Fruit fly (Drosophila melanogaster) whole organism, adult: Measurements from ENCODE around the gene CG16723.

Source experiments
- CG11617 ChIP-seq: fragments of 200-800 bp; sonication (Bioruptor generic); optimal IDR thresholded peaks from 2 replicates; lab custom pipeline; 2017; ENCODE audit warnings: mild to moderate bottlenecking, missing biosample characterization, missing genetic modification reagents, missing genetic modification characterization
- CG14711 ChIP-seq: fragments of 200-800 bp; sonication (Bioruptor generic); optimal IDR thresholded peaks from 2 replicates; lab custom pipeline; 2018; ENCODE audit warnings: missing biosample characterization, mild to moderate bottlenecking, missing genetic modification characterization, moderate library complexity
- CG7045 ChIP-seq: fragments of 200-800 bp; sonication (Bioruptor generic); optimal IDR thresholded peaks from 2 replicates; lab custom pipeline; 2017; ENCODE audit warnings: missing biosample characterization, mild to moderate bottlenecking, missing genetic modification characterization
- cic ChIP-seq: fragments of 200-800 bp; sonication (Bioruptor generic); optimal IDR thresholded peaks from 2 replicates; lab custom pipeline; 2017; ENCODE audit warnings: missing biosample characterization, mild to moderate bottlenecking, missing genetic modification characterization, moderate library complexity
- kay ChIP-seq: fragments of 200-800 bp; sonication (Bioruptor generic); peaks from one replicate; lab custom pipeline; 2016; ENCODE audit warnings: missing biosample characterization, missing genetic modification characterization, borderline replicate concordance
- ovo ChIP-seq: fragments of 200-800 bp; sonication (Bioruptor generic); optimal IDR thresholded peaks from 2 replicates; lab custom pipeline; 2016; ENCODE audit warnings: missing biosample characterization, missing genetic modification characterization
- pad ChIP-seq: fragments of 200-800 bp; sonication (Bioruptor generic); optimal IDR thresholded peaks from 3 replicates; lab custom pipeline; 2017; ENCODE audit warnings: missing biosample characterization, missing genetic modification characterization, mild to moderate bottlenecking, moderate library complexity, missing genetic modification reagents
- tj ChIP-seq: fragments of 200-800 bp; sonication (Bioruptor generic); optimal IDR thresholded peaks from 3 replicates; lab custom pipeline; 2017; ENCODE audit warnings: missing biosample characterization, mild to moderate bottlenecking, missing genetic modification characterization, moderate library complexity
- toe ChIP-seq: fragments of 200-800 bp; sonication (Bioruptor generic); optimal IDR thresholded peaks from 2 replicates; lab custom pipeline; 2016; ENCODE audit warnings: missing biosample characterization, missing genetic modification characterization

- no peak for TF ChIP-seq cic
- no peak for TF ChIP-seq kay (GFP tag; lab: Kevin White, UChicago)
- no peak for TF ChIP-seq ovo (GFP tag; lab: Kevin White, UChicago)
- TF ChIP-seq CG14711: no peak
- no peak for TF ChIP-seq tj (GFP tag; lab: Kevin White, UChicago)
- TF ChIP-seq CG7045 (GFP tag; lab: Kevin White, UChicago): no peak
- TF ChIP-seq toe (GFP tag; lab: Kevin White, UChicago): no peak
- no peak for TF ChIP-seq CG11617 (GFP tag; lab: Kevin White, UChicago)
- no peak for TF ChIP-seq pad (GFP tag; lab: Kevin White, UChicago)
Observed at dm6 chr3R:23556843-23557242, 39.2 kb downstream of the CG16723 start, which contains the start of gene CG10164.
